Fruit fly (Drosophila melanogaster) whole organism, pupa: ENCODE results near the gene nac.

Source experiments
- CG10348 ChIP-seq: fragments of 200-800 bp; sonication (Bioruptor generic); IDR thresholded peaks from 2 replicates; pipeline ENCODE4 v1.3.6; 2022; ENCODE audit warnings: missing biosample characterization, missing genetic modification characterization
- CG9948 ChIP-seq: fragments of 200-800 bp; sonication (Bioruptor generic); optimal IDR thresholded peaks from 2 replicates; lab custom pipeline; 2018; ENCODE audit warnings: missing biosample characterization, mild to moderate bottlenecking, missing genetic modification characterization, moderate library complexity
- fd96Ca ChIP-seq: fragments of 200-800 bp; sonication (Bioruptor generic); IDR thresholded peaks from 3 replicates; pipeline ENCODE4 v1.3.6; 2022; ENCODE audit warnings: missing biosample characterization, missing genetic modification characterization

- TF ChIP-seq CG9948 (tag; lab: Kevin White, UChicago), result no peak
- no peak for TF ChIP-seq CG10348
- no peak for TF ChIP-seq fd96Ca
Measured at dm6 chr3R:8306927-8307261, 3.1 kb upstream of the nac start.
